Worm (Caenorhabditis elegans) whole organism, late embryonic: ENCODE data around the gene cth-2.

Experiments
- F13H6.1 ChIP-seq: sonication (generic microtip); optimal IDR thresholded peaks from 2 replicates; lab custom pipeline; 2016; ENCODE audit warnings: missing genetic modification characterization, missing compliant biosample characterization
- ama-1 ChIP-seq: fragments of 150-350 bp; optimal IDR thresholded peaks from 2 replicates; lab custom pipeline; 2014
- ceh-18 ChIP-seq: sonication (generic microtip); optimal IDR thresholded peaks from 2 replicates; lab custom pipeline; 2016; ENCODE audit warnings: missing genetic modification characterization, missing compliant biosample characterization
- ceh-24 ChIP-seq: sonication (generic microtip); optimal IDR thresholded peaks from 2 replicates; lab custom pipeline; 2016; ENCODE audit warnings: mild to moderate bottlenecking, missing genetic modification characterization, missing compliant biosample characterization
- ceh-48 ChIP-seq: sonication (generic microtip); optimal IDR thresholded peaks from 2 replicates; lab custom pipeline; 2016; ENCODE audit warnings: missing genetic modification characterization, inconsistent platforms, missing compliant biosample characterization
- fkh-10 ChIP-seq: fragments of 150-350 bp; optimal IDR thresholded peaks from 2 replicates; lab custom pipeline; 2014; ENCODE audit warnings: missing biosample characterization, missing genetic modification reagents, missing genetic modification characterization
- hlh-13 ChIP-seq: fragments of 200-800 bp; sonication (Bioruptor generic); optimal IDR thresholded peaks from 2 replicates; lab custom pipeline; 2018; ENCODE audit warnings: mild to moderate bottlenecking, missing genetic modification characterization, missing compliant biosample characterization
- nhr-11 ChIP-seq: fragments of 150-350 bp; optimal IDR thresholded peaks from 2 replicates; lab custom pipeline; 2014; ENCODE audit warnings: missing biosample characterization, missing genetic modification characterization
- odd-2 ChIP-seq: sonication (generic microtip); optimal IDR thresholded peaks from 2 replicates; lab custom pipeline; 2017; ENCODE audit warnings: antibody characterized with exemption, mild to moderate bottlenecking, missing genetic modification characterization, missing compliant biosample characterization
- tbx-2 ChIP-seq: sonication (generic microtip); optimal IDR thresholded peaks from 2 replicates; lab custom pipeline; 2016; ENCODE audit warnings: missing genetic modification characterization, missing compliant biosample characterization
- unc-86 ChIP-seq: sonication (generic microtip); optimal IDR thresholded peaks from 2 replicates; lab custom pipeline; 2016; ENCODE audit warnings: missing genetic modification characterization, missing compliant biosample characterization

DNA sequence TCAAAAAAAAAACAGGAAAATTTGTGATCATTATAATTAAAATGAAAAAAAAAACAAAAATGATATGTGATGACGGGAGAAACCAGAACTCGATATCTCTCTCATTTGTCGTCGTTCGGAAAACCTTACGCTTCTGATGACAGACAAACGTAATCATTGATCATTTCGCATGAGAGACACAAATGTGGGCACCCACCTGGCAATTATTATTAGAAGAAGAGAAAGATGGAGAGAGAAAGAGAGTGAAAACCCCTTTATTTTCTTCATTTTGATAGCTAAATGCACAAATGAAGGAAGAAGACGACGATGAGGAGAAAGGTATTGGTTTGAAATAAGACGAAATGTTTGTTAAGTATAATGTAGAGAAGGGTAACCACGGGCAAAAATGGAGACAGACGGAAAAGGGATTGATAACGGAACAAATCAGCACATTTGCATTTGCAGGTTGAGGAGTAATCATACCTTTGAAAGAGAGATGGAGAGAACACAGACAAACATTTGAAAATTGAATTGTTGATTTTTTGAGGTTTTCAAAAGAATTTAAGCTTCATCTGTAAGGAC is 26.5 kb downstream of the cth-2 start:
- no peak for TF ChIP-seq unc-86 (tag; lab: Kevin White, UChicago)
- no peak for TF ChIP-seq fkh-10 (GFP tag; lab: Kevin White, UChicago)
- no peak for TF ChIP-seq hlh-13
- no peak for TF ChIP-seq ceh-24 (tag; lab: Kevin White, UChicago)
- no peak for TF ChIP-seq tbx-2 (tag; lab: Kevin White, UChicago)
- TF ChIP-seq odd-2 (tag; lab: Kevin White, UChicago), result no peak
- TF ChIP-seq ceh-18 (tag; lab: Kevin White, UChicago), result no peak
- no peak for TF ChIP-seq ceh-48 (tag; lab: Kevin White, UChicago)
- no peak for TF ChIP-seq F13H6.1
- TF ChIP-seq ama-1 (lab: Kevin White, UChicago), result no peak
- no peak for TF ChIP-seq nhr-11
